Fruit fly (Drosophila melanogaster): ENCODE results near the gene CG43759.

DNA sequence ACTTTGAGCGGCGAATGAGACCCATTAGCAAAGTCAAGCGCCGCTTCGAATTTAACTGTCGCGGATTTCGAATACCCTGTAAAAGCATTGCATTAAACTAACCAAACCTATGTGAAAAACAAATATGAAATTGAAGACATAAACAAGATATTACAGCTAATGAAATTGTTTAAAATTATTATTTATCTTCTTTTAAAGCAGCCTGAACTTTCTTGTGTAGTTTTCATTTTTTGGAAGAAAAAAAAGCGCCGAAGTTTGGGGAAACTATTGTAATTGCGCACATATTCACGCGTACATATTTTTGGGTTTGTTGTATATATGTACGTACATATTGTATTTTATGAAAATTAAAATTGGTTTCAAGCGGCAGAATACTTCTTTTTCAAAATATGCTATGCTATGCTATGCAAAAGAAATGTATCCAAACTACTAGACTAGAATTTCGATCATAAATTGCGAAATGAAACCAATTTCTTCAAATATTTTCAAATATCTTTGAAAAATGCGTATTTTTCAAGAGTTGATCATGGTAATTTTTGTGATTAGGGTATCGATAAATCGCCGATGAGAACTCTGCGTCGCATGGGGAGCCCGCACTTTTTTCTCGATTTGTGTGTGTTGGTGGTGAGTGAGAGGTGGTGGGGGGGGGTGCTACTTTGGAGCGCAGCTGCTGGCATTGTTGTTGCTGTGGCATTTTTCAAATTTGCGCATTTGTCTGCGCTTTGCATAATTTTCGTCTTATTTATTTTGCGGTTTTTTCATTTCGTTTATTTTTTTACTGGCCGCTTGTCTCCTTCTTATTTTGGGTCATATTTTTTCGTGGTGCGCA lies 3.5 kb upstream of the CG43759 start:
- TF ChIP-seq CTCF (optimal IDR thresholded peaks at IDR 0.05) (no peak), CG8478 (optimal IDR thresholded peaks at IDR 0.05) (no peak)

All from S2 (cell line).